Fruit fly (Drosophila melanogaster): ENCODE data around the gene CG8100.

Gene CG8100

dm6 chr3L:14111411-14111810 is 28.0 kb downstream of the CG8100 start:
- TF ChIP-seq noc (tag; optimal IDR thresholded peaks at IDR 0.05): no peak

- TF ChIP-seq noc (tag; optimal IDR thresholded peaks at IDR 0.05): no peak
These were observed 29.6 kb downstream of the CG8100 start for dm6 chr3L:14112899-14113430.

dm6 chr3L:14114084-14114483 is 30.7 kb downstream of the CG8100 start:
- no peak for TF ChIP-seq noc (tag; optimal IDR thresholded peaks at IDR 0.05)

dm6 chr3L:14118767-14119166 is 35.4 kb downstream of the CG8100 start:
- no peak for TF ChIP-seq noc (tag; optimal IDR thresholded peaks at IDR 0.05)

- TF ChIP-seq noc (tag; optimal IDR thresholded peaks at IDR 0.05): no peak
These were observed 38.6 kb downstream of the CG8100 start for dm6 chr3L:14122048-14122447.

dm6 chr3L:14125616-14126015 is 42.2 kb downstream of the CG8100 start:
- TF ChIP-seq noc (tag; optimal IDR thresholded peaks at IDR 0.05): no peak

dm6 chr3L:14131274-14131989 is 48.0 kb downstream of the CG8100 start, which contains the start of gene Sox21b:
Gene Sox21b, minus strand, starts transcription at chr3L:14131324.
- no peak for TF ChIP-seq noc (tag; optimal IDR thresholded peaks at IDR 0.05)

- TF ChIP-seq noc (tag; optimal IDR thresholded peaks at IDR 0.05): no peak
These were observed 49.5 kb downstream of the CG8100 start for dm6 chr3L:14132848-14133392.

- no peak for TF ChIP-seq noc (tag; optimal IDR thresholded peaks at IDR 0.05)
These were observed 52.1 kb downstream of the CG8100 start for dm6 chr3L:14135496-14135895.
